Fruit fly (Drosophila melanogaster): ENCODE results near the gene CG5614.
A peak's percentile ranks its signal among the peaks of the same experiment; 100 is the strongest.

- TF ChIP-seq psq (optimal IDR thresholded peaks at IDR 0.05) (no peak), CG8478 (optimal IDR thresholded peaks at IDR 0.05) (no peak), pan (optimal IDR thresholded peaks at IDR 0.05) (peak; percentile 13), usp (GFP tag; optimal IDR thresholded peaks at IDR 0.05) (no peak)
These were observed 36.7 kb downstream of the CG5614 start for dm6 chr3R:15816276-15816675.

Measured in whole organism.